Fruit fly (Drosophila melanogaster) whole organism: ENCODE results near the gene CG11885.
A peak's percentile ranks its signal among the peaks of the same experiment; 100 is the strongest.

ENCODE experiments used
- CG8478 ChIP-seq: fragments of >200 bp; optimal IDR thresholded peaks from 2 replicates; lab custom pipeline; 2018; ENCODE audit warnings: inconsistent platforms
- Dll ChIP-seq: fragments of >200 bp; optimal IDR thresholded peaks from 2 replicates; lab custom pipeline; 2017
- EcR ChIP-seq, 2 experiments: fragments of >200 bp; optimal IDR thresholded peaks; 2 replicates each; lab custom pipeline; 2017; ENCODE audit warnings: missing biosample characterization in 2 of 2, missing genetic modification characterization in 2 of 2, missing genetic modification reagents in 2 of 2
- pan ChIP-seq: fragments of >200 bp; optimal IDR thresholded peaks from 2 replicates; lab custom pipeline; 2017
- psq ChIP-seq: fragments of >200 bp; optimal IDR thresholded peaks from 2 replicates; lab custom pipeline; 2017
- usp ChIP-seq: fragments of >200 bp; optimal IDR thresholded peaks from 2 replicates; lab custom pipeline; 2017; ENCODE audit warnings: missing biosample characterization, missing genetic modification characterization, mixed read lengths

Gene CG11885

dm6 chr2L:427338-428234 is 6.3 kb upstream of the CG11885 start:
- TF ChIP-seq psq (lab: Kevin White, UChicago) (no peak), pan (lab: Kevin White, UChicago) (peak; percentile 40)

DNA sequence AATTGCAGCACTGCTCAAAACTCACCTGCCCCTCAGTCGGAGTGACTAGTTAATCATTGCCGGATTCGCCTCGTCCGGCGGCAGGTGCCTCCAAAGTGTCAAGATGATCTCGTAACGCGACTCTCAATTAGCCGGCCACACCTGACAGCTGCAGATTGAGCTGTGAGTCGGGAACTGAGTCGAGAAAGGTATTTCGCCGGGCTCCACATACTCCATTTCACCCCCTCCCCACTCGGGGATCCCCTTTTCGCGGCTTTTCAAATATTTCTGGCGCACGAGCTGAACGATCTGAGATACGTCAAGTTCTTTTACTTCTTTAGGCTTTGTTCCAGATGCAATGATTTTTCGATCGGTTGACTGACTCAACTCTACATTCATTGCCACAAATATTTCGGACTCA is 5.2 kb upstream of the CG11885 start:
- TF ChIP-seq usp (GFP tag; lab: Kevin White, UChicago) (no peak), CG8478 (lab: Kevin White, UChicago) (no peak), EcR (GFP tag; optimal IDR thresholded peaks at IDR 0.05; lab: Kevin White, UChicago) (no peak)

DNA sequence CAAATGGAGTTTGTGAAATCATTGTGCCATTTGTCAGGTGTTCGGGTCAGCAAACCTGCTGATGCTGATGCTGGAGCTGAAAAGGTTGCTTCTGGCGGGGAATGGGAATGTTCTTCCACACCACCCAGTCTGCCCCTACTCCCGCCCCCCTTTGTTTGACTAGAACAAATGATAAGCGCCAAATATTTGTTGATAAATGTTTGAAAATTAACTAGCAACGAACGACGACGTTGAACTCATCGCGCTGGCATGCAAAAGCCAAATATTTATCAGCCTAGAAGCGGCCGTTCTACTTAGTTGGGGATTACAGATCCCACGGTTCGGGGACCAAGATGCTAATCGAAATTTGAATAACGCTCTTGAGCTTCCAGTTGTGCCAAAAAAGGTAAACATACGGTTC is 4.2 kb upstream of the CG11885 start:
- no peak for TF ChIP-seq pan (lab: Kevin White, UChicago)
- no peak for TF ChIP-seq EcR (GFP tag; optimal IDR thresholded peaks at IDR 0.05; lab: Kevin White, UChicago)
- no peak for TF ChIP-seq CG8478 (lab: Kevin White, UChicago)
- TF ChIP-seq usp (GFP tag; lab: Kevin White, UChicago) = no peak
- TF ChIP-seq psq (lab: Kevin White, UChicago) = no peak
- TF ChIP-seq Dll (lab: Kevin White, UChicago) = no peak

DNA sequence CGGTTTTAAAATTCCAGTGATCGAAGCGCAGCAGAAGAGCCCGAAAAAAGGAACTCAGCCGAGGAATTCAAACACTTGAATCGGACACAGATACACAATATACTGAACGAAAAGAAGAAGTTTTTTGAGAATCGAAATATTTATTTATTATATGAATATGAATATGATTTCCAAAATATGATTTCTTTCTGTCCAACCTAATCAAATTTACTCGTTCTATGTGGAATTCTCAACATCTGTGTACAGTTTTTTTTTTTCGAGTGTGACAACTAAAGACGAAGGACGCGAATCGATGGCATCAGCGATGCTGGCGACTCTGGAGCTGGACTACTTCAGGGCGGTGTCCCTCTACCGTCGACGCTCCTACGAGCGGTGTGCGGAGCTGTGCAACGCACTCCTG is 1.9 kb upstream of the CG11885 start:
- TF ChIP-seq usp (GFP tag; lab: Kevin White, UChicago) (no peak), CG8478 (lab: Kevin White, UChicago) (no peak), psq (lab: Kevin White, UChicago) (no peak), Dll (lab: Kevin White, UChicago) (no peak), EcR (GFP tag; optimal IDR thresholded peaks at IDR 0.05; lab: Kevin White, UChicago) (no peak)

DNA sequence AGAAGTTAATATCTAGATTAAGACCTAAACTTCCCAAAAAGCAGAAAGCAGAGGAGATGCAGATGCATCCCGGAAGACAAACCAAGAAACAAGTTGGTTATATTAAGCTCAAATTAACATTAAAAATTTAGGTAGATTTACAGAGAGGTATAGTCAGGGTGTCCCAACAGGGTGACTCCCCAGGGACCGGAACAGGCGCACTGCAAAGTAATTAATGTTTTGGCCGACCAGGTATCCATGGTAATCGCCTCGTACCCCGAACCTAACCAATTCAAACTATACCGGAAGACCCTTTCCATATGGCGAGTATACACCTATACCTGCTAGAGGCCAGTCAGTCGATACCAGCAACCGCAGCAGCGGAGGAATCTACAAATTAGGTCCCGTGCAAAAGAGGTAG is 1.3 kb upstream of the CG11885 start, which contains the start of gene BBS8:
BBS8 (plus strand) TSS at position 301 of the 400 bp plus-strand sequence.
- TF ChIP-seq psq (lab: Kevin White, UChicago) = no peak
- TF ChIP-seq EcR (GFP tag; optimal IDR thresholded peaks at IDR 0.05; lab: Kevin White, UChicago) = no peak
- TF ChIP-seq CG8478 (lab: Kevin White, UChicago) = no peak
- no peak for TF ChIP-seq usp (GFP tag; lab: Kevin White, UChicago)
- TF ChIP-seq Dll (lab: Kevin White, UChicago) = no peak
- TF ChIP-seq pan (lab: Kevin White, UChicago) = no peak

DNA sequence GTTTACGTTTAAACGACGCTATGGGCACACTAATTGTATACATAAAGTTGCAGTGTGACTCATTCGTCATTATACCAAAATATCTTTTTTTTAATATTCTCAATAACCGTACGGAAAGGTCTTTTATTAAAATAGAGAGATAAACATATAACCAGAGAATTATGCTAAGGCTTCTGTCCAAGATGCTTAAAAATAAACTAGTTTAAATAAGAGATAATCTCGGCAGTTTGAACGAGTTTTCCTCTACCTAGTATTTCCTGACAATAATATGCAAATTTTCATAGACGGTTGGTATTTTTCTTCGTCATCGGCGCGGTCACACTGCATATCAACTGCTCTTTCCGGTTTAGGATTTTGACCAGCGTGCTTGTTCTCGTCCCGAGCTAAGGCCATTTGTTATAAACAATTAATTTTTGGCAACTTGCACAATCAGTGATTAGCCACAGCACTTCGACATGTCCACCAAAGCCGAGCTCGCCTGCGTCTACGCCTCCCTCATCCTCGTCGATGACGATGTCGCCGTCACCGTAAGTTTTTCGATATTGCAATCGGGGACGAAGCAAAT is 1.5 kb downstream of the CG11885 start, which contains the start of the genes CG13690 and RpLP1:
CG13690 (minus strand) TSS at position 33 of the 565 bp plus-strand sequence.
RpLP1 (plus strand) TSS at position 333 of the 565 bp plus-strand sequence.
- TF ChIP-seq CG8478 (lab: Kevin White, UChicago) (no peak), usp (GFP tag; lab: Kevin White, UChicago) (no peak), EcR (GFP tag; optimal IDR thresholded peaks at IDR 0.05; lab: Kevin White, UChicago) (no peak), pan (lab: Kevin White, UChicago) (no peak), Dll (lab: Kevin White, UChicago) (no peak), psq (lab: Kevin White, UChicago) (no peak)

dm6 chr2L:414593-415399 is 6.5 kb downstream of the CG11885 start, which contains the start of the genes AP-2alpha and ebi:
Gene AP-2alpha (minus strand): TSS chr2L:414777.
Gene ebi (plus strand): TSS chr2L:415067.
- no peak for TF ChIP-seq EcR (GFP tag; optimal IDR thresholded peaks at IDR 0.05; lab: Kevin White, UChicago)
- TF ChIP-seq Dll (lab: Kevin White, UChicago) = no peak
- TF ChIP-seq psq (lab: Kevin White, UChicago) = no peak

dm6 chr2L:413894-414293 is 7.4 kb downstream of the CG11885 start:
- TF ChIP-seq pan (lab: Kevin White, UChicago) (no peak), psq (lab: Kevin White, UChicago) (no peak), EcR (GFP tag; optimal IDR thresholded peaks at IDR 0.05; lab: Kevin White, UChicago) (no peak)

DNA sequence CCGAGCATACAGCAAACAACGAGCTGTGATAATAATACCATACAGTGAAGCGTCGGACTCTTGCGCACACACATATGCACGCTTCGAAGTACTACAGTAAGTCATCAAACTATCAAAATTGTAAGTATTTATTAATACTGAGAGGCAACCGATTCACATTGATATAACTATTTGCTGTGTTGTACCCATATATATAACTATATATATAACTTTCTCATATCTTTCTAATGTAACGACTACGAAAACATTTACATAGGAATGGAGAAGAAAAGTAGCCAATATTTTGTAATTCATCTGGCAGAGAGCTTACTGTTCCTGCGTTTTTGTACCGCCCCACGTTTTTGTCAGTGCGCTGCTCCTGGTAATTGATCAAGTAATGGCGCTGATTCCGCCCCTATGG is 8.3 kb downstream of the CG11885 start:
- TF ChIP-seq CG8478 (lab: Kevin White, UChicago) (no peak), EcR (GFP tag; optimal IDR thresholded peaks at IDR 0.05; lab: Kevin White, UChicago) (no peak), psq (lab: Kevin White, UChicago) (no peak), usp (GFP tag; lab: Kevin White, UChicago) (no peak), Dll (lab: Kevin White, UChicago) (no peak), pan (lab: Kevin White, UChicago) (no peak)

- no peak for TF ChIP-seq usp (GFP tag; lab: Kevin White, UChicago)
- no peak for TF ChIP-seq CG8478 (lab: Kevin White, UChicago)
- no peak for TF ChIP-seq pan (lab: Kevin White, UChicago)
- no peak for TF ChIP-seq psq (lab: Kevin White, UChicago)
- TF ChIP-seq EcR (GFP tag; optimal IDR thresholded peaks at IDR 0.05; lab: Kevin White, UChicago) = no peak
- TF ChIP-seq Dll (lab: Kevin White, UChicago) = no peak
Observed at dm6 chr2L:403627-404575, 17.3 kb downstream of the CG11885 start, which contains the start of gene Polr1B. Gene Polr1B (plus strand): TSS chr2L:404285.
